Worm (Caenorhabditis elegans): ENCODE data around the gene C16B8.3.

Gene C16B8.3

DNA sequence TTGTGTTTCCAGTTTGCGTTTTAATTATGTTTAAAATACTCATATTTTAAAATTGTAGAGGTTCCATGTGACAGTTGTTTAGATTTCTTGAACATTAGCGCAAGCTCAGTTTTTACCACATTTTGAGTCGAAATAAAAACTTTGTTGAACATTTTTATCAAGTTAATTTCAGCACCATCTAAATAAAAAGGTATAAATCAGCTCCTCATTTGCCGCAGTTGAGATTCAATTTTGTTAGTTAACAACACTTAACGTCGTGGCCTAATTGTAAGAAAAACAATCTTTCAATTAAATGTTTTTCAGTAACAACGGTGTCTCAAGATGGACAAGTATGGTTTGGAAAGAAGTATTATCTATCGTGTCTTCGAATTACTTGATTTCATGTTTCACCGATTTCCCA lies 47.7 kb downstream of the C16B8.3 start:
- TF ChIP-seq ztf-4 (tag; optimal IDR thresholded peaks at IDR 0.05) (no peak), fkh-2 (tag; optimal IDR thresholded peaks at IDR 0.05) (no peak), unc-39 (tag; optimal IDR thresholded peaks at IDR 0.05) (no peak), fos-1 (tag; optimal IDR thresholded peaks at IDR 0.05) (no peak)

DNA sequence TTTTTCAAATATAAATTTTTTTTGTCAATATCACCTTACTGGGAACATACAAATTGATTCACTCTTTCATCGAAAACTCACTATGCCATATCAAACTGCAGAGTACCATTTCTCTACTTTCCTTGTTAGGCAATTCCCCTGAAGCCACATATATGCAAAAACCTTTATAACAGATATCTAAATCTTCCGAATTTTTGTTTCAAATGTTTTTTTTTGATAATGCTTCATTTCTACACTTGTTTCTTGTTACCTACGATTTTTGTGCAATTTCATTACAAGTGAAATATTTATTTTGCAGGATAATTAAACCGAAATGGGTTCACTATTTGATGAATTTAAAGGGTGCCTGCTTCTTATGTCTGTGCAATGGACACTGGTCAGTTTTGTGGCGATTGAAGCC lies 48.3 kb downstream of the C16B8.3 start, which contains the start of gene T22B2.2:
Gene T22B2.2 (plus strand): TSS at position 301 of the 400 bp plus-strand sequence.
- no peak for TF ChIP-seq nhr-23 (tag; optimal IDR thresholded peaks at IDR 0.05)
- no peak for TF ChIP-seq pha-4 (tag; optimal IDR thresholded peaks at IDR 0.05)
- no peak for TF ChIP-seq tbx-2 (tag; optimal IDR thresholded peaks at IDR 0.05)
- no peak for TF ChIP-seq nhr-28 (tag; optimal IDR thresholded peaks at IDR 0.05)
- no peak for TF ChIP-seq ceh-82 (tag; optimal IDR thresholded peaks at IDR 0.05)
- TF ChIP-seq nhr-43 (tag; optimal IDR thresholded peaks at IDR 0.05; ENCODE audit: poor library complexity, severe bottlenecking): no peak
- no peak for TF ChIP-seq elt-1 (tag; optimal IDR thresholded peaks at IDR 0.05)
- no peak for TF ChIP-seq nhr-67 (tag; optimal IDR thresholded peaks at IDR 0.05)
- TF ChIP-seq egl-27 (tag; optimal IDR thresholded peaks at IDR 0.05): no peak
- no peak for TF ChIP-seq snpc-4 (tag; optimal IDR thresholded peaks at IDR 0.05)
- TF ChIP-seq nhr-25 (tag; optimal IDR thresholded peaks at IDR 0.05): no peak

DNA sequence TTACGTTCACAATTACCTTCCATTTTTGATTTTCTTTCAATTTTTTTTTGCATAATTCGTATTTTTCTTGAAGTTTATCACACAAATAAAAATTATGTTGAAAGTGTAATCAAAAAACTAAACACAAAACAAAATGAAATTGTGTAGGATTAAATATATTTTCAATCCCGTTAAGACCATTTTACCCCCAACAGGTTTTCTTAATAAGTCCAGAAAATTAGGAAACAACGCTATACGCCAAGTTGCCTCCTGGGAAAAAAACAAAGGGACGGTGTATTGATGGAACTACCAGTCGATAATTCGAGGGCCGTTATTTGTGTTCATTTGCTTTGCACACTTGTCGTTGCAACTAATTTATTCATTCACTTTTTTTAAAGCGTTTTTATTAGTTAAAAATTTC lies 48.7 kb downstream of the C16B8.3 start:
- TF ChIP-seq tbx-2 (tag; optimal IDR thresholded peaks at IDR 0.05): no peak
- TF ChIP-seq nhr-237 (tag; optimal IDR thresholded peaks at IDR 0.05): no peak
- no peak for TF ChIP-seq ama-1 (optimal IDR thresholded peaks at IDR 0.05)
- no peak for TF ChIP-seq hmg-11 (tag; optimal IDR thresholded peaks at IDR 0.05)
- TF ChIP-seq ceh-16 (tag; optimal IDR thresholded peaks at IDR 0.05): no peak
- TF ChIP-seq ztf-4 (tag; optimal IDR thresholded peaks at IDR 0.05): no peak
- TF ChIP-seq lin-15B (tag; optimal IDR thresholded peaks at IDR 0.05): no peak
- TF ChIP-seq fkh-2 (tag; optimal IDR thresholded peaks at IDR 0.05): no peak
- TF ChIP-seq nhr-77 (tag; optimal IDR thresholded peaks at IDR 0.05): no peak

DNA sequence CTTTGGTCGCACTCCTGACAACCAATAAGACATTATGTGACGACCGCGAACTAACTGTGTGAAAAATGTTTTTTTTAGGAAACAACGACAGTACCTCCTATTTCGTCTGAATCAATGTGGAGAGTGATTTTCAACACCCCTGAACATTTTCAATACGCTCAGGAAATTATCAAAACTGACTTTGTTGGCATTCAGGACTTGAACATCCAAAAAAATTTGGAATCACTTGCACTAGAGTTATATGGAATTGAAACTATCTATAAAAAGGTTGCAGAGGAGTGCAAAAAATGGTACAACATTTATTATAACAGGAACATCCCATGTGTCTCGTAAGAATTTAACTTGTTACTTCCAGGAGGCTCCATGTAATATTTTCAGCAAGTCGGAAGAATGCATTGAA lies 50.3 kb downstream of the C16B8.3 start:
- TF ChIP-seq fkh-2 (tag; optimal IDR thresholded peaks at IDR 0.05) (no peak), pha-4 (tag; optimal IDR thresholded peaks at IDR 0.05) (no peak), snpc-4 (tag; optimal IDR thresholded peaks at IDR 0.05) (no peak), egl-27 (tag; optimal IDR thresholded peaks at IDR 0.05) (no peak), lin-15B (tag; optimal IDR thresholded peaks at IDR 0.05) (no peak), ztf-4 (tag; optimal IDR thresholded peaks at IDR 0.05) (no peak), nhr-28 (tag; optimal IDR thresholded peaks at IDR 0.05) (no peak), elt-1 (tag; optimal IDR thresholded peaks at IDR 0.05) (no peak)
